Fruit fly (Drosophila melanogaster): ENCODE data around the gene CG14662.

Gene CG14662

DNA sequence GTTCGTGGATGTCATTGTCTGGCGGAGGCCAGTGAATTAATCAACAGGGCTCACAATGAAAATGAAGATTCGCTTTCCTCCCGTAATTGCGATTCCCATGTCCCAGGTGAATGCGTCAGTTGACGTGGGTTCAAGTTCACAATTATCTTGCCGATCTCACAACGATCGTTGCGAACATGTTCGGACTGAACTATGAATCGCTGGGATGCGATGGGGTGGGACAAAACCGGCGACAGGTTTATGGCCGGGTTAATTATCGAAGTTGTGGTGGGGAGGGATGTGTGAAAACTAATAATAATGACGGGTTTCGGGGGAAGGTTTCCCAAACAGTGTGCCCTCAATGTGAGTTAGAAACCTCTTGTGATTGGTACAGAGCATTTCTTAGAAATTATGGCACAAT is 23.9 kb downstream of the CG14662 start:
- TF ChIP-seq CG8478 (optimal IDR thresholded peaks at IDR 0.05) (peak; percentile 11), Atf-2 (GFP tag; optimal IDR thresholded peaks at IDR 0.05) (no peak), tx (GFP tag; optimal IDR thresholded peaks at IDR 0.05) (no peak), odd (GFP tag; optimal IDR thresholded peaks at IDR 0.05) (no peak), stwl (tag; optimal IDR thresholded peaks at IDR 0.05) (no peak), HmgD (GFP tag; optimal IDR thresholded peaks at IDR 0.05) (no peak), tll (GFP tag; optimal IDR thresholded peaks at IDR 0.05) (peak in 1 of 2 experiments; percentile 5), CG8765 (GFP tag; IDR thresholded peaks at IDR 0.05) (no peak), prd (optimal IDR thresholded peaks at IDR 0.05) (no peak), prd (GFP tag; IDR thresholded peaks at IDR 0.05) (no peak), CG5180 (GFP tag; optimal IDR thresholded peaks at IDR 0.05) (peak; percentile 81), ci (GFP tag; IDR thresholded peaks at IDR 0.05) (no peak), cad (GFP tag; optimal IDR thresholded peaks at IDR 0.05) (peak; percentile 59), CG14014 (GFP tag; IDR thresholded peaks at IDR 0.05) (no peak), wek (GFP tag; optimal IDR thresholded peaks at IDR 0.05) (no peak), CG15479 (GFP tag; optimal IDR thresholded peaks at IDR 0.05) (peak; percentile 60), CG10462 (GFP tag; optimal IDR thresholded peaks at IDR 0.05) (no peak), CG16815 (GFP tag; optimal IDR thresholded peaks at IDR 0.05) (no peak)

DNA sequence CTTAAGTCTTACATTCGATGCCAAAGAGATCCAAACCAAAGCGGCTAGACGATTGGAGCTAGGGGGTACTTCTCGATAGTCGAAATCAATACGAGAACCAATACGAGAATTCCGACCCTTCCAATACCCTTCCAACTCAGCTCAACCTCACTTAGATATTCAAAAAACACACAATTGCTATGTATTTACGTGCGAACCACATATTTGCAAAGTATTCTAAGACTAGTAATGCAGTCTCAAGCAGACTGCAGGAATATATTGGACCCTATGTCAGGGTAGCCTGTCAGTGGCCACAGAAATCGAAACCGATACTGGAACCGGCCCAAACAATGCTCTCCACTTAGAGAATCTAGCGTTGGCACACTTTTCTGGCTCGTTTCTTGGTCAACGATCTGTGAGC is 26.2 kb downstream of the CG14662 start:
- TF ChIP-seq CG6272 (GFP tag; IDR thresholded peaks at IDR 0.05) (no peak), slou (GFP tag; optimal IDR thresholded peaks at IDR 0.05) (no peak), CG9932 (GFP tag; IDR thresholded peaks at IDR 0.05) (peak; percentile 15; the same call in 1 of the 2 replicates), gsb (GFP tag; IDR thresholded peaks at IDR 0.05) (peak; percentile 24; the same call in 1 of the 2 replicates), Drgx (GFP tag; IDR thresholded peaks at IDR 0.05) (peak; percentile 63), zfh1 (GFP tag; IDR thresholded peaks at IDR 0.05) (0 out of 3 replicates have a peak, but pooled peaks have one; percentile 6), so (GFP tag; IDR thresholded peaks at IDR 0.05) (no peak)

DNA sequence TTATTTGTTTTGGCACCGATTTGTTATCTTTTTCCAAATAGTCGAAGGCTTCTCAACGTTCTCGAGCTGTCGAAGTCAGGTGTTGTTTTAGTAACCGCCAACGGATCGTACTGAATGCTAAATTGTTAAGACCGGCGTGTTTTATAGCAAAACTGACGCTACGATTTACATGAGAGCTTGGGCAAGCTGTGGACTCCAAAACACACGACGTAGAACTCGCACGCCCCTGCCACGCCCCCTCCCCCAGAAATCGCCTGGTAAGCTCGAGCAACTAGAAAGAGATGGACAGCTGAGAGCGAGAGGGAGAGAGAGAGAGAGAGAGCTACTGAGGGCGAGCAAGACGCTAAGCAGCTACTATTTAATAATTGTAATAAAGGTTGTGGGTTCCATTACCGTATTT is 28.9 kb downstream of the CG14662 start, which contains the start of gene Jhbp3:
Gene Jhbp3 (minus strand): TSS at position 101 of the 400 bp plus-strand sequence.
- peak in 1 of 2 experiments; percentile 27 for TF ChIP-seq Trl (optimal IDR thresholded peaks at IDR 0.05)
- TF ChIP-seq Trl (GFP tag; optimal IDR thresholded peaks at IDR 0.05), result no peak
- TF ChIP-seq CrebB (tag; optimal IDR thresholded peaks at IDR 0.05), result no peak
- TF ChIP-seq Deaf1 (tag; optimal IDR thresholded peaks at IDR 0.05), result peak; percentile 19
- TF ChIP-seq CG17361 (GFP tag; IDR thresholded peaks at IDR 0.05), result no peak
- no peak for TF ChIP-seq CG1603 (tag; optimal IDR thresholded peaks at IDR 0.05)
- TF ChIP-seq CG1832 (GFP tag; optimal IDR thresholded peaks at IDR 0.05), result peak; percentile 76
- TF ChIP-seq pros (GFP tag; optimal IDR thresholded peaks at IDR 0.05), result peak; percentile 25
- TF ChIP-seq C15 (GFP tag; IDR thresholded peaks at IDR 0.05), result no peak
- TF ChIP-seq CG10274 (GFP tag; optimal IDR thresholded peaks at IDR 0.05), result no peak
- TF ChIP-seq esg (GFP tag; conservative IDR thresholded peaks at IDR 0.05), result no peak
- TF ChIP-seq CG18476 (GFP tag; optimal IDR thresholded peaks at IDR 0.05), result no peak
- no peak for TF ChIP-seq CG12155 (GFP tag; optimal IDR thresholded peaks at IDR 0.05)
- TF ChIP-seq crol (GFP tag; IDR thresholded peaks at IDR 0.05), result 0 out of 2 replicates have a peak, but pooled peaks have one; percentile 7
- no peak for TF ChIP-seq Gsc (GFP tag; IDR thresholded peaks at IDR 0.05)
